Worm (Caenorhabditis elegans): ENCODE results near the gene ZK1098.12.

DNA sequence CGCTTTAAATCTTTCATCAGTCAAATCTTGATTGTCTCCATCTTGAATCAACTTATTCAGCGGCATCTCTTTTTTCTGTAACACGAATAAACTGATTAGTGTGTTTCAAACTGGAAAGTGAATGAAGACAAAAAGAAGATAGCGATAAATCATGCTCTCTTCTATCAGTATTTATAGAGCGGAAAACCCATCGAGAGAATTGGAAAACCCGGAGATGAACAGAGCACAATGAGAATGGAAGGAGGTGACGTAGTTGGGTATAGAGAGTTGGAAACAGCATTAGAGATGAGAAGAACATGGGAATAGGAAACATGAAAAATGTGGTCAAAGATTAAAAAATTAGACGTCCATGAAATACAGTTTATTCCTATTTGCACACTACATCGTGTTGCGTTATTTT, 47.2 kb downstream of the ZK1098.12 start, which contains the start of gene acox-1.5:
- TF ChIP-seq cebp-2 (GFP tag; IDR thresholded peaks at IDR 0.05) (no peak), dpff-1 (tag; optimal IDR thresholded peaks at IDR 0.05) (no peak)

Data from whole organism, young adult.